Worm (Caenorhabditis elegans) whole organism, midembryonic: ENCODE measurements around the gene ZK686.2.

Experiments
- flt-1 ChIP-seq: fragments of 200-800 bp; sonication (Bioruptor generic); IDR thresholded peaks from 2 replicates; pipeline ENCODE4 v1.3.6; 2022; ENCODE audit warnings: missing genetic modification characterization, missing compliant biosample characterization
- ztf-29 ChIP-seq: fragments of 200-800 bp; sonication (Bioruptor generic); IDR thresholded peaks from 2 replicates; pipeline ENCODE4 v1.3.6; 2022; ENCODE audit warnings: missing genetic modification reagents, missing genetic modification characterization, missing compliant biosample characterization

- TF ChIP-seq flt-1 (no peak), ztf-29 (GFP tag; lab: Robert Waterston, UW) (no peak)
These were observed 2.3 kb downstream of the ZK686.2 start, which contains the start of gene mtx-2 for ce11 chrIII:7763503-7763902.
